Fruit fly (Drosophila melanogaster) whole organism, wandering third instar larva: Measurements from ENCODE around the gene CG2854.
A peak's percentile ranks its signal among the peaks of the same experiment; 100 is the strongest.

ENCODE experiments used
- CG32264 ChIP-seq: fragments of 200-800 bp; sonication (Bioruptor generic); optimal IDR thresholded peaks from 2 replicates; lab custom pipeline; 2016; ENCODE audit warnings: missing biosample characterization, missing genetic modification characterization
- CG9705 ChIP-seq: fragments of 200-800 bp; sonication (Bioruptor generic); optimal IDR thresholded peaks from 2 replicates; lab custom pipeline; 2018; ENCODE audit warnings: missing biosample characterization, mild to moderate bottlenecking, missing genetic modification characterization
- Dif ChIP-seq: fragments of 200-275, 200-300 bp; sonication (Bioruptor generic); optimal IDR thresholded peaks from 2 replicates; lab custom pipeline; 2018; ENCODE audit warnings: missing biosample characterization, missing genetic modification characterization; ENCODE audit not compliant: partially characterized antibody
- GATAd ChIP-seq: sonication (Bioruptor generic); optimal IDR thresholded peaks from 2 replicates; lab custom pipeline; 2016; ENCODE audit warnings: missing biosample characterization, missing genetic modification characterization
- HLH106 ChIP-seq: fragments of 200-800 bp; optimal IDR thresholded peaks from 3 replicates; lab custom pipeline; 2019; ENCODE audit warnings: missing biosample characterization, mild to moderate bottlenecking, missing genetic modification characterization, moderate library complexity
- Hnf4 ChIP-seq: fragments of 200-800 bp; sonication (Bioruptor generic); optimal IDR thresholded peaks from 2 replicates; lab custom pipeline; 2016; ENCODE audit warnings: missing biosample characterization, mild to moderate bottlenecking, missing genetic modification characterization
- Hr83 ChIP-seq: fragments of 200-300 bp; sonication (Bioruptor generic); optimal IDR thresholded peaks from 2 replicates; lab custom pipeline; 2016; ENCODE audit warnings: missing biosample characterization, mild to moderate bottlenecking, missing genetic modification characterization, moderate library complexity; ENCODE audit not compliant: poor library complexity, severe bottlenecking
- Jra ChIP-seq: sonication (Bioruptor generic); optimal IDR thresholded peaks from 2 replicates; lab custom pipeline; 2016; ENCODE audit warnings: missing biosample characterization, missing genetic modification characterization
- OdsH ChIP-seq: fragments of 200-800 bp; sonication (Bioruptor generic); optimal IDR thresholded peaks from 2 replicates; lab custom pipeline; 2016; ENCODE audit warnings: missing biosample characterization, mild to moderate bottlenecking, missing genetic modification characterization
- Rel ChIP-seq, 2 experiments: fragments of 200-800 bp; sonication (Bioruptor generic) in 1 of 2; optimal IDR thresholded peaks; 2 replicates in 1 of 2; 3 replicates in 1 of 2; lab custom pipeline; 2016 to 2019; ENCODE audit warnings: mild to moderate bottlenecking in 2 of 2, missing biosample characterization in 2 of 2, missing genetic modification characterization in 2 of 2, moderate library complexity in 1 of 2
- Sp1 ChIP-seq: fragments of 200-800 bp; sonication (Bioruptor generic); optimal IDR thresholded peaks from 3 replicates; lab custom pipeline; 2019; ENCODE audit warnings: missing biosample characterization, mild to moderate bottlenecking, missing genetic modification characterization, moderate library complexity
- br ChIP-seq: fragments of 200-800 bp; sonication (Bioruptor generic); optimal IDR thresholded peaks from 2 replicates; lab custom pipeline; 2016; ENCODE audit warnings: missing biosample characterization, missing genetic modification characterization
- dl ChIP-seq, 2 experiments: fragments of 175-275, 200-275 bp in 1 of 2; fragments of 200-275 bp in 1 of 2; sonication (Bioruptor generic); optimal IDR thresholded peaks; lab custom pipeline; 2018; ENCODE audit warnings: mild to moderate bottlenecking in 2 of 2, missing biosample characterization in 2 of 2, missing genetic modification characterization in 2 of 2, moderate library complexity in 2 of 2; ENCODE audit not compliant: partially characterized antibody in 2 of 2, insufficient read depth in 1 of 2
- dmrt93B ChIP-seq: fragments of 200-800 bp; sonication (Bioruptor generic); optimal IDR thresholded peaks from 2 replicates; lab custom pipeline; 2018; ENCODE audit warnings: missing biosample characterization, mild to moderate bottlenecking, missing genetic modification characterization
- ey ChIP-seq: fragments of 200-800 bp; sonication (Bioruptor generic); optimal IDR thresholded peaks from 2 replicates; lab custom pipeline; 2016; ENCODE audit warnings: missing biosample characterization, missing genetic modification characterization
- foxo ChIP-seq, 2 experiments: fragments of 200-800 bp; sonication (Bioruptor generic); optimal IDR thresholded peaks; 2 replicates in 1 of 2; 3 replicates in 1 of 2; lab custom pipeline; 2016 to 2017; ENCODE audit warnings: missing biosample characterization in 2 of 2, missing genetic modification characterization in 2 of 2
- fru ChIP-seq: fragments of 200-800 bp; sonication (Bioruptor generic); optimal IDR thresholded peaks from 3 replicates; lab custom pipeline; 2016; ENCODE audit warnings: missing biosample characterization, mild to moderate bottlenecking, missing genetic modification characterization
- h ChIP-seq: fragments of 200-800 bp; sonication (Bioruptor generic); optimal IDR thresholded peaks from 3 replicates; lab custom pipeline; 2016; ENCODE audit warnings: missing biosample characterization, mild to moderate bottlenecking, missing genetic modification characterization
- lola ChIP-seq: fragments of >200 bp; optimal IDR thresholded peaks from 2 replicates; lab custom pipeline; 2017; ENCODE audit warnings: missing biosample characterization, missing genetic modification characterization
- pan ChIP-seq: fragments of >200 bp; optimal IDR thresholded peaks from 2 replicates; lab custom pipeline; 2017
- psq ChIP-seq: fragments of 200-800 bp; sonication (Bioruptor generic); optimal IDR thresholded peaks from 3 replicates; lab custom pipeline; 2017; ENCODE audit warnings: missing biosample characterization, mild to moderate bottlenecking, missing genetic modification characterization, moderate library complexity
- rgr ChIP-seq: fragments of 200-800 bp; sonication (Bioruptor generic); optimal IDR thresholded peaks from 3 replicates; lab custom pipeline; 2016; ENCODE audit warnings: missing biosample characterization, mild to moderate bottlenecking, missing genetic modification characterization
- sage ChIP-seq: fragments of 200-800 bp; sonication (Bioruptor generic); optimal IDR thresholded peaks from 2 replicates; lab custom pipeline; 2016; ENCODE audit warnings: missing biosample characterization, mild to moderate bottlenecking, missing genetic modification characterization
- sv ChIP-seq: fragments of 200-800 bp; sonication (Bioruptor generic); optimal IDR thresholded peaks from 3 replicates; lab custom pipeline; 2016; ENCODE audit warnings: missing biosample characterization, missing genetic modification characterization
- tai ChIP-seq: sonication (Bioruptor generic); optimal IDR thresholded peaks from 2 replicates; lab custom pipeline; 2016; ENCODE audit warnings: missing biosample characterization, missing genetic modification characterization
- woc ChIP-seq: sonication (Bioruptor generic); optimal IDR thresholded peaks from 2 replicates; lab custom pipeline; 2016; ENCODE audit warnings: missing biosample characterization, mild to moderate bottlenecking, missing genetic modification characterization

The CG2854 gene

DNA sequence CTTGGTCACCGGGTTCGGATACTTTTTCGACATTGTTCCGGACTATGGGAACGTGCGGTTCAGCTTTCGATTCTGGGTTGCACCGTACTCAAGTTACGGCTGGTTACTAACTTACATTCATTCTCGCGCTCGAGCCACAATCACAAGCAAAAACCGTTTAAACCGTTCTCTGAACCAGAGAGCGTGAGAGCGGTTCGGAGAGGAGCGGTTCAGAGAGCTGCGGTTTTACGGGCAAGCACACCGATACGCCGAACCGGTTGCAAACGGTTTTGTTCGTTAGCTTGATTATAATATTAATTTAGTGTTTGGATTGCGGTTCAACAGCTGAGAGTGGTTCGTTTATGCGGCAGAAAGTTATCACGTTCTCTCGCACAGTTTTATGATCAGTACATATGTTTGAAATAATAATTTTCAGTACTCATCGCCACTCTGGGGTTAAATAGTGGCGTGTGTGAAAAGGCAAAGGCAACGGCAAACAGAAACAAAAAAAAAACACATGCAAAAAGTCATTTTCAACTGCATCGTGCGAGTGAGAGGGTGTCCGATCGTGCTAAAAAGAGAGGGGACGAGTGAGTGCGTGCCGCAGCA is 1.2 kb upstream of the CG2854 start, which contains the start of gene CG14050:
Gene CG14050, minus strand, starts transcription at position 560 of the 588 bp plus-strand sequence.
- TF ChIP-seq h (GFP tag; lab: Kevin White, UChicago) (no peak), br (no peak), ey (GFP tag; lab: Kevin White, UChicago) (no peak), fru (peak; percentile 26), foxo (GFP tag; optimal IDR thresholded peaks at IDR 0.05; lab: Kevin White, UChicago) (peak in 1 of 2 experiments; percentile 20), psq (GFP tag; lab: Kevin White, UChicago) (no peak)

DNA sequence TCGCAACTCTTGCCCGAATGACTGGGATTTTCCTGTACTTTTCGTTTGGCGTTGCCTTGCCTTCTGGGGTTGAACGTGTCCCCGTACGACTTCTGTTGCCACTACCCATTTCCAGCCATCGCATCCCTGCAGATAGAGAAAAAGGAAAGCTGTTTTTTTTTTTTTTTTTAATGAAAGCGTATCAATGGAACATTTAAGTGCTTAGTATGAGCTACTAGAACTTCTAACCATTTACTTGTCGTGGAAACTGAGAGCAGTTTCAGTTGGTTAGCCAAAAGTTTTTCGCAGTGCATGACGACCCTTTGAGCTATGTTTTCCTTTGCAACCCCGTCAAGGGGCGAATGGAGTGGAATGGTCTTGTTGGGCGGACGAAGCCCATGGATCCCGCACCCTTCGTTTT is 2.4 kb downstream of the CG2854 start:
- TF ChIP-seq psq (GFP tag; lab: Kevin White, UChicago) (peak; percentile 61), OdsH (GFP tag; lab: Kevin White, UChicago) (peak; percentile 73), pan (lab: Kevin White, UChicago) (no peak), Hnf4 (GFP tag; lab: Kevin White, UChicago) (peak; percentile 77), ey (GFP tag; lab: Kevin White, UChicago) (peak; percentile 82), rgr (GFP tag; lab: Kevin White, UChicago) (peak; percentile 75), sv (peak; percentile 67), Jra (GFP tag; lab: Kevin White, UChicago) (peak; percentile 64), Sp1 (GFP tag; lab: Kevin White, UChicago) (peak; percentile 64), GATAd (GFP tag; lab: Kevin White, UChicago) (no peak), foxo (GFP tag; optimal IDR thresholded peaks at IDR 0.05; lab: Kevin White, UChicago) (peak in 1 of 2 experiments; percentile 80), tai (GFP tag; lab: Kevin White, UChicago) (no peak), woc (peak; percentile 57), HLH106 (tag; lab: Kevin White, UChicago) (peak; percentile 62), CG32264 (no peak), br (peak; percentile 78), sage (GFP tag; lab: Kevin White, UChicago) (peak; percentile 14), fru (peak; percentile 82)

DNA sequence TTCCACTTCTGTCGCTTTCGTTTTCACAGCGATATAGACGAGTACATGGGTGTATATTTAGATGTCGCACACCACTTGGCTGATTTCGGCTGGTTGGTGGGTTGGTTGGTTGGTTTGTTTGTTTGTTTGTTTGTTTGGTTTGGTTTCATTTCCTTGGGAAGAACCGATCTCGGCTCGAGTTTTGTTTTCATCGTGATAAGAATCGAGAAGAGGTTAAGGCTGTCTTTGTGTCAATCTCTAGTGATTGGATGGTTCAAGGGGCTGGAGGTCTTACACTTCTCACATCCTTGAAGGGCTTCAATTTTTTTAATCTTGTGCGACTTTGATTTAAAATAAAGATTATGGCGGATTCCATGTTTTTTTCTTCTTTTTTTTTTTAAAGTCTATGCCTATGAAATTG is 5.9 kb downstream of the CG2854 start:
- TF ChIP-seq dmrt93B (GFP tag; lab: Kevin White, UChicago) = no peak
- no peak for TF ChIP-seq fru
- TF ChIP-seq Jra (GFP tag; lab: Kevin White, UChicago) = no peak
- TF ChIP-seq Hnf4 (GFP tag; lab: Kevin White, UChicago) = no peak
- no peak for TF ChIP-seq Rel (GFP tag; optimal IDR thresholded peaks at IDR 0.05; lab: Kevin White, UChicago)
- peak; percentile 78 for TF ChIP-seq Rel (tag; optimal IDR thresholded peaks at IDR 0.05; lab: Kevin White, UChicago)
- no peak for TF ChIP-seq dl (GFP tag; optimal IDR thresholded peaks at IDR 0.05; lab: Kevin White, UChicago; ENCODE audit: insufficient read depth in 1 of 2, partially characterized antibody in 2 of 2)
- no peak for TF ChIP-seq foxo (GFP tag; optimal IDR thresholded peaks at IDR 0.05; lab: Kevin White, UChicago)
- no peak for TF ChIP-seq Hr83 (GFP tag; lab: Kevin White, UChicago)
- TF ChIP-seq, all 38 proteins: peak for 1

DNA sequence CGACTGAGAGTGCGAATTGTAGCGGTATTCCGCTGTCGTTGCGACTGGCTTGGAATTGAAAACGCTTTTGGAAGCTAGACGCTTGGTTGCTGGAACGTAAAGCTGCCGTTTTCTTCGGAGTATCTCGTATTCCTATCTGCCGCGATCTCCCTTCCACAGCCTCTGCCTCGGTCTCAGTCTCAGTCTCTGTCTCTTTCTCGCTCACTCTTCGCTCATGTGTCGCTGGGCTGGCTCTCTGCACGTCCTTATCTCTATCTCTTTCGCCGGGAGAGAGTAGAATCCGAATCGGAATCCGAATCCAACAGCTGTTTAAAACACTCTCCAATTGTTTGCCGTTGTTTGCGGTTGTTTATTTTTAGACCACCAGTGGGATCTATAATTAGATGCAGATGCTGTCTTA is 7.1 kb downstream of the CG2854 start:
- peak; percentile 17 for TF ChIP-seq Dif (GFP tag; lab: Kevin White, UChicago)
- TF ChIP-seq CG9705 (GFP tag; lab: Kevin White, UChicago) = no peak
- TF ChIP-seq dl (GFP tag; optimal IDR thresholded peaks at IDR 0.05; lab: Kevin White, UChicago; ENCODE audit: insufficient read depth in 1 of 2, partially characterized antibody in 2 of 2) = peak in 1 of 2 experiments; percentile 30
- TF ChIP-seq br = no peak

DNA sequence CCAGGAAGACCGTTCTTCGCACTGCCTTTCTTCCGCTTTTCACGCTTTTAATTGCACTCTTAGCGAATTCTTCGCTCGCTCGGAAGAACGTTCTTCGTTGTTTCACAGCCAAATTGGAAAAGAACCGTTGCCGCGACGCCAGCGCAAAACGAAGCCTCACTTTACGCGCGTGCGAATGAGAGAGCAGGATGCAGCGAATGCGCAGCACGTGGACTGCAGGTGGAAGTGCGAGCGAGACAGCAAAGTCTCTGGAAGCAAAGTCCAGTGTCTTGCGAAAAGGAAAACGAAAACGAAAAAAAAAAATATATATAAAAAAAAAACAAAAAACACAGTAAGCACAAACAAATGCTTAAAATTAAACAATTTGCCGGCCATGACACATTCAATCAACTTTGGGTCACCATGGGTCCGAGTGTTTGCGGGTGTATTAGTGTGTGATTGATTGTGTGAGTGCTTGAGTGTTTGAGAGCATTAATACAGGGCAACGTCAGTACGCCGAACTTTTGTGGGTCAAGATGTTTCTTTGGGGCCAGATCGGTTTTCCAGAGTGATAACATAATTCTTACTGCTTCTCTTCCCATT is 7.7 kb downstream of the CG2854 start, which contains the start of gene Ilp6:
Gene Ilp6, minus strand, starts transcription at position 103 of the 582 bp plus-strand sequence.
- TF ChIP-seq lola (no peak), Hnf4 (GFP tag; lab: Kevin White, UChicago) (peak; percentile 87), Sp1 (GFP tag; lab: Kevin White, UChicago) (peak; percentile 19), Rel (GFP tag; optimal IDR thresholded peaks at IDR 0.05; lab: Kevin White, UChicago) (peak; percentile 54), Rel (tag; optimal IDR thresholded peaks at IDR 0.05; lab: Kevin White, UChicago) (peak; percentile 48), h (GFP tag; lab: Kevin White, UChicago) (peak; percentile 20)
